Worm (Caenorhabditis elegans) whole organism, young adult: ENCODE results near the gene fbxa-5.

Experiments
- ama-1 ChIP-seq, 3 experiments: fragments of 150-350 bp in 1 of 3; sonication (generic microtip) in 2 of 3; optimal IDR thresholded peaks; 2 replicates each; lab custom pipeline; 2014 to 2018; ENCODE audit warnings: missing biosample characterization in 2 of 3, missing genetic modification characterization in 2 of 3, missing genetic modification reagents in 2 of 3
- bed-1 ChIP-seq: fragments of 200-800 bp; sonication (Bioruptor generic); IDR thresholded peaks from 2 replicates; pipeline ENCODE4 v1.3.6; 2022; ENCODE audit warnings: missing genetic modification reagents, missing genetic modification characterization, missing compliant biosample characterization
- ccch-3 ChIP-seq: fragments of 200-800 bp; sonication (Bioruptor generic); optimal IDR thresholded peaks from 2 replicates; lab custom pipeline; 2018; ENCODE audit warnings: mild to moderate bottlenecking, missing genetic modification characterization, missing compliant biosample characterization
- ets-4 ChIP-seq: fragments of 200-800 bp; sonication (Bioruptor generic); optimal IDR thresholded peaks from 2 replicates; lab custom pipeline; 2018; ENCODE audit warnings: mild to moderate bottlenecking, missing genetic modification characterization, missing compliant biosample characterization
- hmg-1.2 ChIP-seq: fragments of 200-800 bp; sonication (Bioruptor generic); IDR thresholded peaks from 2 replicates; pipeline ENCODE4 v1.3.6; 2022; ENCODE audit warnings: missing genetic modification reagents, missing genetic modification characterization, missing compliant biosample characterization
- mxl-1 ChIP-seq: sonication (generic microtip); optimal IDR thresholded peaks from 2 replicates; lab custom pipeline; 2016; ENCODE audit warnings: missing genetic modification characterization, missing compliant biosample characterization
- tbp1 ChIP-seq: fragments of 200-800 bp; sonication (Bioruptor generic); optimal IDR thresholded peaks from 2 replicates; lab custom pipeline; 2018; ENCODE audit warnings: mild to moderate bottlenecking, missing genetic modification characterization, missing compliant biosample characterization
- unc-62 ChIP-seq: fragments of 150-350 bp; optimal IDR thresholded peaks from 2 replicates; lab custom pipeline; 2014; ENCODE audit warnings: missing biosample characterization, missing genetic modification reagents, missing genetic modification characterization

DNA sequence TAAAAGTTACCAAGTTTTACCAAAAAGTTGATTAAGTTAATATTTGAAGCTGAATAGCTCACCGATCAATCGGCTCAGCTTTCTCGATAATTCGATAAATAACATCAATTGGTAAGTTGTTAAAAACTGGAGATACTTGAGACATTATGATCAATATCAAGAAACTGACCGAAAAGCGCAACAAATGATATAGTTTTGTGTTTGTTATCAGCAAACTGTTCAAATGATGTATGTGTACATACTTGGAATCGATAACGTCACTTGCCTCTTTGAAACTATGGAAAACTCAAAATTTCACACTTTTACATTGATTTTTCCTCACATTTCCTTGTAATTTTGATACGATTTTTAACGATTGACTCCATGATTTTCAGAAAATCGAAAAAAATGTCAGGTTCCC lies 25.1 kb downstream of the fbxa-5 start, which contains the start of the genes fbxa-80 and fbxa-19:
- no peak for TF ChIP-seq unc-62 (GFP tag; lab: Kevin White, UChicago)
- no peak for TF ChIP-seq ama-1 (optimal IDR thresholded peaks at IDR 0.05; lab: Kevin White, UChicago)
- TF ChIP-seq ama-1 (GFP tag; optimal IDR thresholded peaks at IDR 0.05; lab: Kevin White, UChicago), result no peak
- no peak for TF ChIP-seq bed-1
- TF ChIP-seq mxl-1 (tag; lab: Kevin White, UChicago), result no peak
- no peak for TF ChIP-seq ets-4 (GFP tag; lab: Kevin White, UChicago)
- TF ChIP-seq tbp1, result no peak
- no peak for TF ChIP-seq ccch-3 (GFP tag; lab: Kevin White, UChicago)
- no peak for TF ChIP-seq hmg-1.2
